Fruit fly (Drosophila melanogaster) whole organism, embryonic: Measurements from ENCODE around the gene CAHbeta.
A peak's percentile ranks its signal among the peaks of the same experiment; 100 is the strongest.

ENCODE experiments used
- CG10147 ChIP-seq: fragments of 200-800 bp; sonication (Bioruptor generic); optimal IDR thresholded peaks from 2 replicates; lab custom pipeline; 2019; ENCODE audit warnings: missing biosample characterization, mild to moderate bottlenecking, missing genetic modification characterization, moderate library complexity
- CG10565 ChIP-seq: fragments of 200-800 bp; sonication (Bioruptor generic); optimal IDR thresholded peaks from 3 replicates; lab custom pipeline; 2016; ENCODE audit warnings: missing biosample characterization, mild to moderate bottlenecking, missing genetic modification characterization
- CG12155 ChIP-seq: fragments of 200-800 bp; sonication (Bioruptor generic); optimal IDR thresholded peaks from 3 replicates; lab custom pipeline; 2016; ENCODE audit warnings: missing biosample characterization, missing genetic modification characterization
- CG12236 ChIP-seq: fragments of 200-800 bp; sonication (Bioruptor generic); optimal IDR thresholded peaks from 2 replicates; lab custom pipeline; 2016; ENCODE audit warnings: missing biosample characterization, missing genetic modification characterization
- CG15073 ChIP-seq: fragments of 200-800 bp; sonication (Bioruptor generic); optimal IDR thresholded peaks from 2 replicates; lab custom pipeline; 2016; ENCODE audit warnings: missing biosample characterization, missing genetic modification characterization
- CG15601 ChIP-seq: fragments of 200-800 bp; sonication (Bioruptor generic); optimal IDR thresholded peaks from 3 replicates; lab custom pipeline; 2019; ENCODE audit warnings: missing biosample characterization, mild to moderate bottlenecking, missing genetic modification characterization, moderate library complexity
- CG17328 ChIP-seq: fragments of 200-800 bp; sonication (Bioruptor generic); IDR thresholded peaks from 2 replicates; pipeline ENCODE4 v1.3.6; 2022; ENCODE audit warnings: missing biosample characterization, missing genetic modification characterization
- CG17829 ChIP-seq: fragments of 200-800 bp; optimal IDR thresholded peaks from 2 replicates; lab custom pipeline; 2019; ENCODE audit warnings: missing biosample characterization, mild to moderate bottlenecking, missing genetic modification characterization, moderate library complexity
- CG2202 ChIP-seq: fragments of 200-800 bp; sonication (Bioruptor generic); optimal IDR thresholded peaks from 2 replicates; lab custom pipeline; 2018; ENCODE audit warnings: missing biosample characterization, mild to moderate bottlenecking, missing genetic modification characterization
- CG2712 ChIP-seq: fragments of 200-800 bp; optimal IDR thresholded peaks from 3 replicates; lab custom pipeline; 2019; ENCODE audit warnings: missing biosample characterization, mild to moderate bottlenecking, missing genetic modification characterization, moderate library complexity
- CG31441 ChIP-seq: fragments of 200-800 bp; sonication (Bioruptor generic); IDR thresholded peaks from 2 replicates; pipeline ENCODE4 v1.3.6; 2022; ENCODE audit warnings: missing biosample characterization, missing genetic modification characterization
- CG4404 ChIP-seq: fragments of 200-800 bp; sonication (Bioruptor generic); IDR thresholded peaks from 2 replicates; pipeline ENCODE4 v1.3.6; 2022; ENCODE audit warnings: missing biosample characterization, missing genetic modification characterization
- CG4617 ChIP-seq: fragments of 200-800 bp; sonication (Bioruptor generic); optimal IDR thresholded peaks from 3 replicates; lab custom pipeline; 2016; ENCODE audit warnings: missing biosample characterization, missing genetic modification characterization, borderline replicate concordance
- CG7372 ChIP-seq: fragments of 200-800 bp; sonication (Bioruptor generic); IDR thresholded peaks from 2 replicates; pipeline ENCODE4 v1.3.6; 2022; ENCODE audit warnings: missing biosample characterization, missing genetic modification characterization
- CG7928 ChIP-seq: fragments of 200-800 bp; sonication (Bioruptor generic); optimal IDR thresholded peaks from 2 replicates; lab custom pipeline; 2017; ENCODE audit warnings: missing biosample characterization, mild to moderate bottlenecking, missing genetic modification characterization
- CG8478 ChIP-seq: fragments of >200 bp; optimal IDR thresholded peaks from 2 replicates; lab custom pipeline; 2018
- CG9437 ChIP-seq: fragments of 200-800 bp; sonication (Bioruptor generic); optimal IDR thresholded peaks from 2 replicates; lab custom pipeline; 2018; ENCODE audit warnings: missing biosample characterization, mild to moderate bottlenecking, missing genetic modification characterization
- CkIIα-i1 ChIP-seq: fragments of 200-800 bp; sonication (Bioruptor generic); IDR thresholded peaks from 2 replicates; pipeline ENCODE4 v1.3.6; 2022; ENCODE audit warnings: missing biosample characterization, missing genetic modification characterization
- Doc3 ChIP-seq: fragments of 200-800 bp; sonication (Bioruptor generic); IDR thresholded peaks from 3 replicates; pipeline ENCODE4 v1.3.6; 2022; ENCODE audit warnings: missing biosample characterization, missing genetic modification characterization; ENCODE audit not compliant: partially characterized antibody
- Dp ChIP-seq: fragments of 200-800 bp; sonication (Bioruptor generic); optimal IDR thresholded peaks from 2 replicates; lab custom pipeline; 2018; ENCODE audit warnings: missing biosample characterization, mild to moderate bottlenecking, missing genetic modification characterization, moderate library complexity
- E2f1 ChIP-seq: fragments of 200-800 bp; sonication (Bioruptor generic); IDR thresholded peaks from 2 replicates; pipeline ENCODE4 v1.3.6; 2022; ENCODE audit warnings: missing biosample characterization, missing genetic modification characterization
- HHEX ChIP-seq: fragments of 200-800 bp; sonication (Bioruptor generic); optimal IDR thresholded peaks from 3 replicates; lab custom pipeline; 2017; ENCODE audit warnings: missing biosample characterization, mild to moderate bottlenecking, missing genetic modification characterization, missing genetic modification reagents
- Kr ChIP-seq: fragments of 200-800 bp; sonication (Bioruptor generic); optimal IDR thresholded peaks from 2 replicates; lab custom pipeline; 2017; ENCODE audit warnings: missing biosample characterization, mild to moderate bottlenecking, missing genetic modification characterization
- Mes4 ChIP-seq: fragments of 200-800 bp; sonication (Bioruptor generic); optimal IDR thresholded peaks from 2 replicates; lab custom pipeline; 2016; ENCODE audit warnings: missing biosample characterization, missing genetic modification characterization
- NC2β ChIP-seq: fragments of 200-800 bp; sonication (Bioruptor generic); optimal IDR thresholded peaks from 2 replicates; lab custom pipeline; 2016; ENCODE audit warnings: missing biosample characterization, missing genetic modification characterization
- NFAT ChIP-seq: fragments of 200-800 bp; sonication (Bioruptor generic); IDR thresholded peaks from 2 replicates; pipeline ENCODE4 v1.3.6; 2022; ENCODE audit warnings: missing biosample characterization, missing genetic modification characterization
- Scr ChIP-seq: fragments of 200-800 bp; sonication (Bioruptor generic); IDR thresholded peaks from 2 replicates; pipeline ENCODE4 v1.3.6; 2022; ENCODE audit warnings: missing biosample characterization, missing genetic modification characterization; ENCODE audit not compliant: partially characterized antibody
- abd-A ChIP-seq: fragments of 200-800 bp; sonication (Bioruptor generic); optimal IDR thresholded peaks from 3 replicates; lab custom pipeline; 2019; ENCODE audit warnings: missing biosample characterization, mild to moderate bottlenecking, missing genetic modification characterization, moderate library complexity
- bigmax ChIP-seq: fragments of 200-800 bp; sonication (Bioruptor generic); optimal IDR thresholded peaks from 2 replicates; lab custom pipeline; 2018; ENCODE audit warnings: missing biosample characterization, mild to moderate bottlenecking, missing genetic modification characterization
- bsh ChIP-seq, 2 experiments: fragments of 200-800 bp; sonication (Bioruptor generic); optimal IDR thresholded peaks; 2 replicates each; lab custom pipeline; 2017 to 2018; ENCODE audit warnings: mild to moderate bottlenecking in 2 of 2, missing biosample characterization in 2 of 2, missing genetic modification characterization in 2 of 2, moderate library complexity in 1 of 2
- chm ChIP-seq: fragments of 200-800 bp; sonication (Bioruptor generic); IDR thresholded peaks from 2 replicates; pipeline ENCODE4 v1.3.6; 2022; ENCODE audit warnings: missing biosample characterization, missing genetic modification characterization
- dmrt11E ChIP-seq: fragments of 200-800 bp; sonication (Bioruptor generic); optimal IDR thresholded peaks from 3 replicates; lab custom pipeline; 2018; ENCODE audit warnings: missing biosample characterization, mild to moderate bottlenecking, missing genetic modification characterization, moderate library complexity
- en ChIP-seq: fragments of 200-800 bp; sonication (Bioruptor generic); optimal IDR thresholded peaks from 2 replicates; lab custom pipeline; 2016; ENCODE audit warnings: missing biosample characterization, missing genetic modification characterization
- fd64A ChIP-seq: fragments of 200-800 bp; sonication (Bioruptor generic); optimal IDR thresholded peaks from 3 replicates; lab custom pipeline; 2018; ENCODE audit warnings: missing biosample characterization, mild to moderate bottlenecking, missing genetic modification characterization
- gro ChIP-seq: fragments of 200-800 bp; sonication (Bioruptor generic); optimal IDR thresholded peaks from 2 replicates; lab custom pipeline; 2016; ENCODE audit warnings: missing biosample characterization, missing genetic modification characterization
- gsb ChIP-seq: fragments of 200-800 bp; sonication (Bioruptor generic); IDR thresholded peaks from 2 replicates; pipeline ENCODE4 v1.3.6; 2022; ENCODE audit warnings: missing biosample characterization, missing genetic modification characterization
- hkb ChIP-seq, 2 experiments: fragments of 200-800 bp in 1 of 2; fragments of >200 bp in 1 of 2; sonication (Bioruptor generic) in 1 of 2; IDR thresholded peaks in 1 of 2; optimal IDR thresholded peaks in 1 of 2; 2 replicates each; pipeline versions ENCODE4 v1.3.6 to Lab custom; 2017 to 2022; ENCODE audit warnings: missing biosample characterization in 1 of 2, missing genetic modification characterization in 1 of 2
- nerfin-2 ChIP-seq: fragments of 200-800 bp; sonication (Bioruptor generic); IDR thresholded peaks from 2 replicates; pipeline ENCODE4 v1.3.6; 2022; ENCODE audit warnings: missing biosample characterization, missing genetic modification characterization; ENCODE audit not compliant: partially characterized antibody
- prd ChIP-seq, 3 experiments: fragments of >200 bp in 2 of 3; fragments of 200-800 bp in 1 of 3; sonication (Bioruptor generic) in 1 of 3; optimal IDR thresholded peaks in 2 of 3; IDR thresholded peaks in 1 of 3; 2 replicates in 2 of 3; 3 replicates in 1 of 3; pipeline versions ENCODE4 v1.3.6 to Lab custom; 2017 to 2022; ENCODE audit warnings: missing biosample characterization in 1 of 3, missing genetic modification characterization in 1 of 3
- pros ChIP-seq: fragments of 200-800 bp; sonication (Bioruptor generic); optimal IDR thresholded peaks from 3 replicates; lab custom pipeline; 2019; ENCODE audit warnings: missing biosample characterization, mild to moderate bottlenecking, missing genetic modification characterization, moderate library complexity
- pzg ChIP-seq: fragments of 200-800 bp; sonication (Bioruptor generic); optimal IDR thresholded peaks from 3 replicates; lab custom pipeline; 2018; ENCODE audit warnings: missing biosample characterization, mild to moderate bottlenecking, missing genetic modification characterization, moderate library complexity
- ro ChIP-seq: fragments of 200-800 bp; sonication (Bioruptor generic); IDR thresholded peaks from 2 replicates; pipeline ENCODE4 v1.3.6; 2022; ENCODE audit warnings: missing biosample characterization, missing genetic modification characterization
- salm ChIP-seq: fragments of 200-800 bp; sonication (Bioruptor generic); optimal IDR thresholded peaks from 2 replicates; lab custom pipeline; 2018; ENCODE audit warnings: missing biosample characterization, mild to moderate bottlenecking, missing genetic modification characterization
- sna ChIP-seq: fragments of 200-800 bp; sonication (Bioruptor generic); IDR thresholded peaks from 2 replicates; pipeline ENCODE4 v1.3.6; 2022; ENCODE audit warnings: missing biosample characterization, missing genetic modification characterization; ENCODE audit not compliant: partially characterized antibody
- stc ChIP-seq: fragments of 200-800 bp; sonication (Bioruptor generic); IDR thresholded peaks from 2 replicates; pipeline ENCODE4 v1.3.6; 2022; ENCODE audit warnings: missing biosample characterization, missing genetic modification characterization
- tna ChIP-seq: fragments of 200-800 bp; sonication (Bioruptor generic); IDR thresholded peaks from 2 replicates; pipeline ENCODE4 v1.3.6; 2022; ENCODE audit warnings: missing biosample characterization, missing genetic modification characterization; ENCODE audit not compliant: partially characterized antibody
- zen2 ChIP-seq: fragments of 200-800 bp; sonication (Bioruptor generic); IDR thresholded peaks from 3 replicates; pipeline ENCODE4 v1.3.6; 2022; ENCODE audit warnings: missing biosample characterization, missing genetic modification characterization; ENCODE audit not compliant: partially characterized antibody

Gene CAHbeta

DNA sequence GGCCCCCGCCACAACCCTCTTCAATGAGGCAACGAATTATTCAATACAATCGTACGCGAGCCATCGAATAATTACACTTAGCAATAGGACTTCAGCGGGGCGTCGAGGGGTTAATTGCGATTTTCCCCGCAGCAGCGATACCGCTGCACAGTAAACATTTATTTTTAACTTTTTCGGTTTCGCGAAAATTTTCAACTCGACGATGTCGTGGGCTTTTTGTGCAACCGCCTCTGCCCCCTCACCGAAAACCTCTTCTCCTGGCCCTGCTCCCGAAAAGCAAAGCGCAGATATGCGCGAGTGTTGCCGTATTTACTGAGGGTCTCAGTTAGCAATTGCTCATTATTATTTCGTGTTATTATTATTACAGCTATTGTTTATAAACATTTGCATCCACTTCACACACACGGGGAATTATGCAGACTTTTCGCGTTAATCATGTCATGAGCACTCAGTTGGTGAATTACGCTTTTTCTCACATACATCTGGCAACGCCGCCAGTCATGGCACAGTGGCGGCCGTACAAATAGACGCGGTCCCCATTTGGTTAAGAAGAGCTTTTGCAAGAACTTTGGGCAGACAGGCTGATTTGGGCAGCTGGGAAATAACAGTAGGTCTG is 33.2 kb downstream of the CAHbeta start (continued):
- TF ChIP-seq CG15601 (tag; lab: Kevin White, UChicago) (peak; percentile 28), chm (GFP tag; lab: Robert Waterston, UW) (peak; percentile 57; the same call in 1 of the 2 replicates), fd64A (GFP tag; lab: Kevin White, UChicago) (no peak), CG12236 (GFP tag; lab: Kevin White, UChicago) (peak; percentile 0), CG10147 (GFP tag; lab: Kevin White, UChicago) (peak; percentile 7), bigmax (GFP tag; lab: Kevin White, UChicago) (no peak), en (GFP tag; lab: Kevin White, UChicago) (peak; percentile 45), gsb (GFP tag; lab: Robert Waterston, UW) (no peak), CG2202 (peak; percentile 9), Kr (GFP tag; lab: Kevin White, UChicago) (no peak), nerfin-2 (GFP tag; lab: Robert Waterston, UW) (peak; percentile 14; the same call in 1 of the 2 replicates), prd (optimal IDR thresholded peaks at IDR 0.05; lab: Kevin White, UChicago) (no peak), prd (GFP tag; IDR thresholded peaks at IDR 0.05; lab: Robert Waterston, UW) (peak; percentile 37; the same call in 1 of the 3 replicates), Dp (GFP tag; lab: Kevin White, UChicago) (peak; percentile 23), Scr (GFP tag; lab: Robert Waterston, UW) (peak; percentile 46; the same call in 1 of the 2 replicates), hkb (optimal IDR thresholded peaks at IDR 0.05; lab: Kevin White, UChicago) (peak; percentile 33), hkb (GFP tag; IDR thresholded peaks at IDR 0.05; lab: Robert Waterston, UW) (0 out of 2 replicates have a peak, but pooled peaks have one; percentile 12), CG2712 (tag; lab: Kevin White, UChicago) (peak; percentile 49), CG12155 (GFP tag; lab: Kevin White, UChicago) (peak; percentile 36), CkIIα-i1 (GFP tag; lab: Robert Waterston, UW) (no peak), CG7372 (GFP tag; lab: Robert Waterston, UW) (peak; percentile 34; the same call in 1 of the 2 replicates), pros (GFP tag; lab: Kevin White, UChicago) (no peak), CG9437 (GFP tag; lab: Kevin White, UChicago) (peak; percentile 35), E2f1 (GFP tag; lab: Robert Waterston, UW) (0 out of 2 replicates have a peak, but pooled peaks have one; percentile 11), salm (no peak), CG17328 (peak; percentile 46; the same call in 1 of the 2 replicates), NC2β (GFP tag; lab: Kevin White, UChicago) (peak; percentile 27), ro (GFP tag; lab: Robert Waterston, UW) (no peak), tna (GFP tag; lab: Robert Waterston, UW) (no peak), CG7928 (GFP tag; lab: Kevin White, UChicago) (peak; percentile 4), CG31441 (GFP tag; lab: Robert Waterston, UW) (no peak), HHEX (peak; percentile 27), zen2 (GFP tag; lab: Robert Waterston, UW) (no peak), CG4617 (GFP tag; lab: Kevin White, UChicago) (peak; percentile 83), CG4404 (0 out of 2 replicates have a peak, but pooled peaks have one; percentile 17), Mes4 (GFP tag; lab: Kevin White, UChicago) (peak; percentile 64), dmrt11E (tag; lab: Kevin White, UChicago) (peak; percentile 33), CG8478 (no peak), CG15073 (GFP tag; lab: Kevin White, UChicago) (peak; percentile 96), NFAT (no peak), gro (GFP tag; lab: Kevin White, UChicago) (peak; percentile 67), Doc3 (GFP tag; lab: Robert Waterston, UW) (no peak), pzg (peak; percentile 70), CG17829 (tag; lab: Kevin White, UChicago) (peak; percentile 30), bsh (GFP tag; optimal IDR thresholded peaks at IDR 0.05; lab: Kevin White, UChicago) (peak in 1 of 2 experiments; percentile 55), abd-A (tag; lab: Kevin White, UChicago) (no peak), stc (0 out of 2 replicates have a peak, but pooled peaks have one; percentile 38), CG10565 (GFP tag; lab: Kevin White, UChicago) (no peak), sna (0 out of 2 replicates have a peak, but pooled peaks have one; percentile 46)
